Fruit fly (Drosophila melanogaster) whole organism, embryonic: ENCODE data around the gene prt.
A peak's percentile ranks its signal among the peaks of the same experiment; 100 is the strongest.

ENCODE experiments used
- Abd-B ChIP-seq: fragments of 200-800 bp; sonication (Bioruptor generic); optimal IDR thresholded peaks from 2 replicates; lab custom pipeline; 2018; ENCODE audit warnings: missing biosample characterization, mild to moderate bottlenecking, missing genetic modification characterization, moderate library complexity
- Atf3 ChIP-seq: fragments of 200-800 bp; sonication (Bioruptor generic); optimal IDR thresholded peaks from 3 replicates; lab custom pipeline; 2016; ENCODE audit warnings: missing biosample characterization, missing genetic modification characterization
- Bdp1 ChIP-seq: fragments of 200-800 bp; sonication (Bioruptor generic); optimal IDR thresholded peaks from 3 replicates; lab custom pipeline; 2016; ENCODE audit warnings: missing biosample characterization, missing genetic modification characterization
- CG10366 ChIP-seq: fragments of 200-800 bp; sonication (Bioruptor generic); IDR thresholded peaks from 2 replicates; pipeline ENCODE4 v1.3.6; 2022; ENCODE audit warnings: missing biosample characterization, missing genetic modification characterization
- CG12219 ChIP-seq: fragments of 200-800 bp; sonication (Bioruptor generic); optimal IDR thresholded peaks from 3 replicates; lab custom pipeline; 2018; ENCODE audit warnings: missing biosample characterization, mild to moderate bottlenecking, missing genetic modification characterization
- CG13123 ChIP-seq: fragments of 200-800 bp; sonication (Bioruptor generic); optimal IDR thresholded peaks from 2 replicates; lab custom pipeline; 2016; ENCODE audit warnings: missing biosample characterization, missing genetic modification characterization
- CG14050 ChIP-seq: fragments of 200-800 bp; sonication (Bioruptor generic); IDR thresholded peaks from 3 replicates; pipeline ENCODE4 v1.3.6; 2022; ENCODE audit warnings: missing biosample characterization, missing genetic modification characterization
- CG16863 ChIP-seq: fragments of 200-800 bp; sonication (Bioruptor generic); optimal IDR thresholded peaks from 3 replicates; lab custom pipeline; 2016; ENCODE audit warnings: missing biosample characterization, missing genetic modification characterization
- CG17186 ChIP-seq: fragments of 200-800 bp; sonication (Bioruptor generic); optimal IDR thresholded peaks from 3 replicates; lab custom pipeline; 2017; ENCODE audit warnings: missing biosample characterization, missing genetic modification reagents, missing genetic modification characterization
- CG17385 ChIP-seq: fragments of 200-800 bp; sonication (Bioruptor generic); optimal IDR thresholded peaks from 3 replicates; lab custom pipeline; 2018; ENCODE audit warnings: missing biosample characterization, mild to moderate bottlenecking, missing genetic modification characterization
- CG1792 ChIP-seq: fragments of 200-800 bp; sonication (Bioruptor generic); optimal IDR thresholded peaks from 2 replicates; lab custom pipeline; 2016; ENCODE audit warnings: missing biosample characterization, missing genetic modification characterization
- CG18764 ChIP-seq: fragments of 200-800 bp; sonication (Bioruptor generic); optimal IDR thresholded peaks from 3 replicates; lab custom pipeline; 2016; ENCODE audit warnings: missing biosample characterization, missing genetic modification characterization
- CG2129 ChIP-seq: fragments of 200-800 bp; sonication (Bioruptor generic); IDR thresholded peaks from 2 replicates; pipeline ENCODE4 v1.3.6; 2022; ENCODE audit warnings: missing biosample characterization, missing genetic modification characterization; ENCODE audit not compliant: partially characterized antibody
- CG31441 ChIP-seq: fragments of 200-800 bp; sonication (Bioruptor generic); IDR thresholded peaks from 2 replicates; pipeline ENCODE4 v1.3.6; 2022; ENCODE audit warnings: missing biosample characterization, missing genetic modification characterization
- CG32532 ChIP-seq: fragments of 200-800 bp; sonication (Bioruptor generic); IDR thresholded peaks from 2 replicates; pipeline ENCODE4 v1.3.6; 2022; ENCODE audit warnings: missing biosample characterization, missing genetic modification characterization
- CG34376 ChIP-seq: fragments of 200-800 bp; sonication (Bioruptor generic); optimal IDR thresholded peaks from 2 replicates; lab custom pipeline; 2018; ENCODE audit warnings: missing biosample characterization, mild to moderate bottlenecking, missing genetic modification characterization
- CG6813 ChIP-seq: fragments of 200-800 bp; sonication (Bioruptor generic); optimal IDR thresholded peaks from 2 replicates; lab custom pipeline; 2017; ENCODE audit warnings: missing biosample characterization, missing genetic modification characterization, mild to moderate bottlenecking, moderate library complexity, missing genetic modification reagents
- CG9609 ChIP-seq: fragments of 200-800 bp; sonication (Bioruptor generic); optimal IDR thresholded peaks from 3 replicates; lab custom pipeline; 2016; ENCODE audit warnings: missing biosample characterization, missing genetic modification characterization
- CG9876 ChIP-seq: fragments of 200-800 bp; sonication (Bioruptor generic); optimal IDR thresholded peaks from 2 replicates; lab custom pipeline; 2016; ENCODE audit warnings: missing biosample characterization, missing genetic modification characterization
- Deaf1 ChIP-seq: fragments of 200-800 bp; optimal IDR thresholded peaks from 3 replicates; lab custom pipeline; 2019; ENCODE audit warnings: missing biosample characterization, mild to moderate bottlenecking, missing genetic modification characterization, moderate library complexity
- Dfd ChIP-seq, 2 experiments: fragments of >200 bp; optimal IDR thresholded peaks; 2 replicates each; lab custom pipeline; 2017; ENCODE audit warnings: missing biosample characterization in 2 of 2, missing genetic modification characterization in 2 of 2
- Ets97D ChIP-seq: fragments of 200-800 bp; sonication (Bioruptor generic); optimal IDR thresholded peaks from 3 replicates; lab custom pipeline; 2016; ENCODE audit warnings: missing biosample characterization, missing genetic modification characterization
- Hmr ChIP-seq: fragments of 200-800 bp; sonication (Bioruptor generic); optimal IDR thresholded peaks from 3 replicates; lab custom pipeline; 2017; ENCODE audit warnings: mild to moderate bottlenecking, missing biosample characterization, missing genetic modification reagents, missing genetic modification characterization
- Kr ChIP-seq: fragments of 200-800 bp; sonication (Bioruptor generic); optimal IDR thresholded peaks from 2 replicates; lab custom pipeline; 2017; ENCODE audit warnings: missing biosample characterization, mild to moderate bottlenecking, missing genetic modification characterization
- MBD-R2 ChIP-seq: fragments of 200-800 bp; sonication (Bioruptor generic); IDR thresholded peaks from 2 replicates; pipeline ENCODE4 v1.3.6; 2022; ENCODE audit warnings: missing biosample characterization, missing genetic modification characterization
- Max ChIP-seq: fragments of 200-800 bp; sonication (Bioruptor generic); optimal IDR thresholded peaks from 2 replicates; lab custom pipeline; 2016; ENCODE audit warnings: missing biosample characterization, mild to moderate bottlenecking, missing genetic modification characterization
- Mes4 ChIP-seq: fragments of 200-800 bp; sonication (Bioruptor generic); optimal IDR thresholded peaks from 2 replicates; lab custom pipeline; 2016; ENCODE audit warnings: missing biosample characterization, missing genetic modification characterization
- PHDP ChIP-seq: fragments of 200-800 bp; sonication (Bioruptor generic); optimal IDR thresholded peaks from 3 replicates; lab custom pipeline; 2018; ENCODE audit warnings: missing biosample characterization, mild to moderate bottlenecking, missing genetic modification characterization, moderate library complexity
- Six4 ChIP-seq: fragments of 200-800 bp; sonication (Bioruptor generic); optimal IDR thresholded peaks from 2 replicates; lab custom pipeline; 2016; ENCODE audit warnings: missing biosample characterization, missing genetic modification characterization
- Vsx1 ChIP-seq: fragments of 200-800 bp; sonication (Bioruptor generic); optimal IDR thresholded peaks from 2 replicates; lab custom pipeline; 2017; ENCODE audit warnings: missing biosample characterization, mild to moderate bottlenecking, missing genetic modification characterization, missing genetic modification reagents
- Xbp1 ChIP-seq: fragments of 200-800 bp; sonication (Bioruptor generic); optimal IDR thresholded peaks from 3 replicates; lab custom pipeline; 2016; ENCODE audit warnings: missing biosample characterization, mild to moderate bottlenecking, missing genetic modification characterization
- Xrp1 ChIP-seq: fragments of 200-800 bp; sonication (Bioruptor generic); IDR thresholded peaks from 2 replicates; pipeline ENCODE4 v1.3.6; 2022; ENCODE audit warnings: missing biosample characterization, missing genetic modification characterization
- amos ChIP-seq: fragments of 200-800 bp; sonication (Bioruptor generic); IDR thresholded peaks from 2 replicates; pipeline ENCODE4 v1.3.6; 2022; ENCODE audit warnings: missing biosample characterization, missing genetic modification characterization; ENCODE audit not compliant: partially characterized antibody
- az2 ChIP-seq: fragments of 200-800 bp; sonication (Bioruptor generic); optimal IDR thresholded peaks from 3 replicates; lab custom pipeline; 2016; ENCODE audit warnings: missing biosample characterization, missing genetic modification characterization
- bab2 ChIP-seq: fragments of 200-800 bp; sonication (Bioruptor generic); optimal IDR thresholded peaks from 2 replicates; lab custom pipeline; 2016; ENCODE audit warnings: missing biosample characterization, missing genetic modification characterization
- br ChIP-seq: fragments of >200 bp; optimal IDR thresholded peaks from 2 replicates; lab custom pipeline; 2017
- cato ChIP-seq: fragments of 200-800 bp; sonication (Bioruptor generic); optimal IDR thresholded peaks from 2 replicates; lab custom pipeline; 2016; ENCODE audit warnings: missing biosample characterization, missing genetic modification characterization, borderline replicate concordance
- en ChIP-seq: fragments of 200-800 bp; sonication (Bioruptor generic); optimal IDR thresholded peaks from 2 replicates; lab custom pipeline; 2016; ENCODE audit warnings: missing biosample characterization, missing genetic modification characterization
- fu2 ChIP-seq: fragments of 200-800 bp; sonication (Bioruptor generic); optimal IDR thresholded peaks from 2 replicates; lab custom pipeline; 2016; ENCODE audit warnings: missing biosample characterization, missing genetic modification characterization
- gsb ChIP-seq: fragments of 200-800 bp; sonication (Bioruptor generic); IDR thresholded peaks from 2 replicates; pipeline ENCODE4 v1.3.6; 2022; ENCODE audit warnings: missing biosample characterization, missing genetic modification characterization
- h ChIP-seq: fragments of >200 bp; optimal IDR thresholded peaks from 2 replicates; lab custom pipeline; 2017
- luna ChIP-seq: fragments of 200-800 bp; sonication (Bioruptor generic); optimal IDR thresholded peaks from 2 replicates; lab custom pipeline; 2016; ENCODE audit warnings: missing biosample characterization, missing genetic modification characterization
- oc ChIP-seq: fragments of 200-800 bp; sonication (Bioruptor generic); optimal IDR thresholded peaks from 2 replicates; lab custom pipeline; 2018; ENCODE audit warnings: missing biosample characterization, mild to moderate bottlenecking, missing genetic modification characterization, moderate library complexity
- org-1 ChIP-seq: fragments of 200-800 bp; sonication (Bioruptor generic); optimal IDR thresholded peaks from 2 replicates; lab custom pipeline; 2017; ENCODE audit warnings: missing biosample characterization, missing genetic modification characterization
- pfk ChIP-seq: fragments of 200-800 bp; sonication (Bioruptor generic); optimal IDR thresholded peaks from 2 replicates; lab custom pipeline; 2018; ENCODE audit warnings: missing biosample characterization, mild to moderate bottlenecking, missing genetic modification characterization, moderate library complexity
- shn ChIP-seq: fragments of 200-800 bp; sonication (Bioruptor generic); optimal IDR thresholded peaks from 3 replicates; lab custom pipeline; 2016; ENCODE audit warnings: missing biosample characterization, missing genetic modification characterization
- sisA ChIP-seq: fragments of 200-800 bp; sonication (Bioruptor generic); IDR thresholded peaks from 2 replicates; pipeline ENCODE4 v1.3.6; 2022; ENCODE audit warnings: missing biosample characterization, missing genetic modification characterization
- tin ChIP-seq: fragments of 200-800 bp; sonication (Bioruptor generic); optimal IDR thresholded peaks from 3 replicates; lab custom pipeline; 2016; ENCODE audit warnings: missing biosample characterization, missing genetic modification characterization
- tll ChIP-seq, 2 experiments: fragments of 200-800 bp in 1 of 2; fragments of >200 bp in 1 of 2; sonication (Bioruptor generic) in 1 of 2; optimal IDR thresholded peaks; 2 replicates each; lab custom pipeline; 2017 to 2019; ENCODE audit warnings: missing biosample characterization in 2 of 2, missing genetic modification characterization in 2 of 2, mild to moderate bottlenecking in 1 of 2, moderate library complexity in 1 of 2
- vnd ChIP-seq: fragments of 200-800 bp; sonication (Bioruptor generic); IDR thresholded peaks from 3 replicates; pipeline ENCODE4 v1.3.6; 2022; ENCODE audit warnings: missing biosample characterization, missing genetic modification characterization; ENCODE audit not compliant: partially characterized antibody
- vvl ChIP-seq: fragments of 200-800 bp; sonication (Bioruptor generic); IDR thresholded peaks from 2 replicates; pipeline ENCODE4 v1.3.6; 2022; ENCODE audit warnings: missing biosample characterization, missing genetic modification characterization

Gene prt

dm6 chr3R:23709508-23710208 is 10.8 kb upstream of the prt start, which contains the start of gene CG10301 (continued):
- TF ChIP-seq az2 (GFP tag; lab: Kevin White, UChicago) (peak; percentile 64), sisA (GFP tag; lab: Robert Waterston, UW) (peak; percentile 69), Abd-B (peak; percentile 43), tin (GFP tag; lab: Kevin White, UChicago) (peak; percentile 66), br (lab: Kevin White, UChicago) (no peak), Ets97D (peak; percentile 21), CG9609 (GFP tag; lab: Kevin White, UChicago) (peak; percentile 6), shn (GFP tag; lab: Kevin White, UChicago) (no peak), CG31441 (GFP tag; lab: Robert Waterston, UW) (peak; percentile 65), CG14050 (no peak), oc (tag; lab: Kevin White, UChicago) (peak; percentile 52), vvl (GFP tag; lab: Robert Waterston, UW) (peak; percentile 71), luna (GFP tag; lab: Kevin White, UChicago) (no peak), gsb (GFP tag; lab: Robert Waterston, UW) (no peak), cato (GFP tag; lab: Kevin White, UChicago) (peak; percentile 40), Max (peak; percentile 20), Kr (no peak), CG1792 (GFP tag; lab: Kevin White, UChicago) (no peak), CG16863 (GFP tag; lab: Kevin White, UChicago) (peak; percentile 26), Bdp1 (no peak), bab2 (GFP tag; lab: Kevin White, UChicago) (peak; percentile 34), org-1 (GFP tag; lab: Kevin White, UChicago) (peak; percentile 35), fu2 (GFP tag; lab: Kevin White, UChicago) (no peak), en (GFP tag; lab: Kevin White, UChicago) (no peak), Vsx1 (GFP tag; lab: Kevin White, UChicago) (no peak), CG13123 (GFP tag; lab: Kevin White, UChicago) (no peak), CG6813 (GFP tag; lab: Kevin White, UChicago) (peak; percentile 29), Dfd (GFP tag; optimal IDR thresholded peaks at IDR 0.05; lab: Kevin White, UChicago) (no peak), CG32532 (GFP tag; lab: Robert Waterston, UW) (no peak), PHDP (peak; percentile 37), Six4 (peak; percentile 73), Xrp1 (peak; percentile 85), MBD-R2 (GFP tag; lab: Robert Waterston, UW) (no peak), Mes4 (GFP tag; lab: Kevin White, UChicago) (no peak), CG18764 (GFP tag; lab: Kevin White, UChicago) (peak; percentile 47), CG2129 (GFP tag; lab: Robert Waterston, UW) (no peak), vnd (GFP tag; lab: Robert Waterston, UW) (no peak), CG9876 (no peak), CG12219 (GFP tag; lab: Kevin White, UChicago) (peak; percentile 59), amos (no peak), CG34376 (GFP tag; lab: Kevin White, UChicago) (no peak), h (no peak), CG17186 (GFP tag; lab: Kevin White, UChicago) (peak; percentile 26), Hmr (GFP tag; lab: Kevin White, UChicago) (no peak), CG17385 (GFP tag; lab: Kevin White, UChicago) (peak; percentile 45), Atf3 (peak; percentile 17), pfk (no peak), Deaf1 (tag; lab: Kevin White, UChicago) (no peak), tll (GFP tag; optimal IDR thresholded peaks at IDR 0.05; lab: Kevin White, UChicago) (no peak), CG10366 (GFP tag; lab: Robert Waterston, UW) (peak; percentile 53), Xbp1 (GFP tag; lab: Kevin White, UChicago) (peak; percentile 61)
